Worm (Caenorhabditis elegans): Measurements from ENCODE around the gene glt-4.

DNA sequence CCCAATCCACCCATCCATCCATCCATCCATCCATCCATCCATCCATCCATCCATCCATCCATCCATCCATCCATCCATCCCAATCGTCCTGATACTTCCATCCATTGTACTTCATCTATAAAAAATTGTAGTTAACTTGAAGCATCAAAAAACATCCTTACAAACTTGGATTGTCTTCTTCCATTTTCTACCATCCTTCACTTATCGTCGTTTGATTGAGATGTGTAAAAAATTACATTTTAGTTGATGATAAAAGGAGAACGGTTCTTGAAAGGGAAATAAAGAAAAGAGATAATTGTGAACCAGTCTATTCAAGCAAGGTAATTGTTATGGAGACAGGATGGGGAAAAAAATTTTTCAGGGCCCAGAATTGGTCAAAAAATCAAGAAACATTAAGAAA lies 45.5 kb upstream of the glt-4 start, which contains the start of gene C03B1.10:
- no peak for TF ChIP-seq pes-1 (GFP tag; IDR thresholded peaks at IDR 0.05)
- no peak for TF ChIP-seq ama-1 (optimal IDR thresholded peaks at IDR 0.05)
